Fruit fly (Drosophila melanogaster) whole organism, wandering third instar larva: ENCODE results near the gene CG33116.

Experiments
- Abd-B ChIP-seq: fragments of >200 bp; optimal IDR thresholded peaks from 2 replicates; lab custom pipeline; 2017; ENCODE audit warnings: missing biosample characterization, missing genetic modification characterization
- CG32264 ChIP-seq: fragments of 200-800 bp; sonication (Bioruptor generic); optimal IDR thresholded peaks from 2 replicates; lab custom pipeline; 2016; ENCODE audit warnings: missing biosample characterization, missing genetic modification characterization
- CG9705 ChIP-seq: fragments of 200-800 bp; sonication (Bioruptor generic); optimal IDR thresholded peaks from 2 replicates; lab custom pipeline; 2018; ENCODE audit warnings: missing biosample characterization, mild to moderate bottlenecking, missing genetic modification characterization
- CrebA ChIP-seq: fragments of 200-800 bp; sonication (Bioruptor generic); optimal IDR thresholded peaks from 2 replicates; lab custom pipeline; 2016; ENCODE audit warnings: missing biosample characterization, mild to moderate bottlenecking, missing genetic modification characterization, borderline replicate concordance
- Dfd ChIP-seq: fragments of >200 bp; optimal IDR thresholded peaks from 2 replicates; lab custom pipeline; 2017; ENCODE audit warnings: missing biosample characterization, missing genetic modification characterization
- Dif ChIP-seq: fragments of 200-275, 200-300 bp; sonication (Bioruptor generic); optimal IDR thresholded peaks from 2 replicates; lab custom pipeline; 2018; ENCODE audit warnings: missing biosample characterization, missing genetic modification characterization; ENCODE audit not compliant: partially characterized antibody
- GATAd ChIP-seq: sonication (Bioruptor generic); optimal IDR thresholded peaks from 2 replicates; lab custom pipeline; 2016; ENCODE audit warnings: missing biosample characterization, missing genetic modification characterization
- HLH106 ChIP-seq: fragments of 200-800 bp; optimal IDR thresholded peaks from 3 replicates; lab custom pipeline; 2019; ENCODE audit warnings: missing biosample characterization, mild to moderate bottlenecking, missing genetic modification characterization, moderate library complexity
- Hnf4 ChIP-seq: fragments of 200-800 bp; sonication (Bioruptor generic); optimal IDR thresholded peaks from 2 replicates; lab custom pipeline; 2016; ENCODE audit warnings: missing biosample characterization, mild to moderate bottlenecking, missing genetic modification characterization
- Hr78 ChIP-seq: fragments of >200 bp; optimal IDR thresholded peaks from 2 replicates; lab custom pipeline; 2017; ENCODE audit warnings: missing biosample characterization, missing genetic modification characterization
- Hr83 ChIP-seq: fragments of 200-300 bp; sonication (Bioruptor generic); optimal IDR thresholded peaks from 2 replicates; lab custom pipeline; 2016; ENCODE audit warnings: missing biosample characterization, mild to moderate bottlenecking, missing genetic modification characterization, moderate library complexity; ENCODE audit not compliant: poor library complexity, severe bottlenecking
- Jra ChIP-seq: sonication (Bioruptor generic); optimal IDR thresholded peaks from 2 replicates; lab custom pipeline; 2016; ENCODE audit warnings: missing biosample characterization, missing genetic modification characterization
- Mio ChIP-seq: sonication (Bioruptor generic); optimal IDR thresholded peaks from 2 replicates; lab custom pipeline; 2016; ENCODE audit warnings: missing biosample characterization, missing genetic modification characterization
- Myc ChIP-seq: fragments of >200 bp; optimal IDR thresholded peaks from 2 replicates; lab custom pipeline; 2017
- N ChIP-seq: fragments of >200 bp; optimal IDR thresholded peaks from 2 replicates; lab custom pipeline; 2018; ENCODE audit warnings: missing biosample characterization, missing external identifiers, missing genetic modification characterization
- OdsH ChIP-seq: fragments of 200-800 bp; sonication (Bioruptor generic); optimal IDR thresholded peaks from 2 replicates; lab custom pipeline; 2016; ENCODE audit warnings: missing biosample characterization, mild to moderate bottlenecking, missing genetic modification characterization
- Rel ChIP-seq, 2 experiments: fragments of 200-800 bp; sonication (Bioruptor generic) in 1 of 2; optimal IDR thresholded peaks; 2 replicates in 1 of 2; 3 replicates in 1 of 2; lab custom pipeline; 2016 to 2019; ENCODE audit warnings: mild to moderate bottlenecking in 2 of 2, missing biosample characterization in 2 of 2, missing genetic modification characterization in 2 of 2, moderate library complexity in 1 of 2
- Sp1 ChIP-seq: fragments of 200-800 bp; sonication (Bioruptor generic); optimal IDR thresholded peaks from 3 replicates; lab custom pipeline; 2019; ENCODE audit warnings: missing biosample characterization, mild to moderate bottlenecking, missing genetic modification characterization, moderate library complexity
- Vsx2 ChIP-seq: fragments of 200-300, 225-300 bp; sonication (Bioruptor generic); optimal IDR thresholded peaks from 2 replicates; lab custom pipeline; 2018; ENCODE audit warnings: missing biosample characterization, missing genetic modification characterization; ENCODE audit not compliant: partially characterized antibody
- br ChIP-seq: fragments of 200-800 bp; sonication (Bioruptor generic); optimal IDR thresholded peaks from 2 replicates; lab custom pipeline; 2016; ENCODE audit warnings: missing biosample characterization, missing genetic modification characterization
- brk ChIP-seq: fragments of 200-800 bp; sonication (Bioruptor generic); optimal IDR thresholded peaks from 2 replicates; lab custom pipeline; 2016; ENCODE audit warnings: missing biosample characterization, mild to moderate bottlenecking, missing genetic modification characterization
- dl ChIP-seq, 2 experiments: fragments of 175-275, 200-275 bp in 1 of 2; fragments of 200-275 bp in 1 of 2; sonication (Bioruptor generic); optimal IDR thresholded peaks; lab custom pipeline; 2018; ENCODE audit warnings: mild to moderate bottlenecking in 2 of 2, missing biosample characterization in 2 of 2, missing genetic modification characterization in 2 of 2, moderate library complexity in 2 of 2; ENCODE audit not compliant: partially characterized antibody in 2 of 2, insufficient read depth in 1 of 2
- dmrt93B ChIP-seq: fragments of 200-800 bp; sonication (Bioruptor generic); optimal IDR thresholded peaks from 2 replicates; lab custom pipeline; 2018; ENCODE audit warnings: missing biosample characterization, mild to moderate bottlenecking, missing genetic modification characterization
- dsf ChIP-seq: sonication (Bioruptor generic); optimal IDR thresholded peaks from 2 replicates; lab custom pipeline; 2016; ENCODE audit warnings: missing biosample characterization, missing genetic modification characterization, borderline replicate concordance
- ey ChIP-seq: fragments of 200-800 bp; sonication (Bioruptor generic); optimal IDR thresholded peaks from 2 replicates; lab custom pipeline; 2016; ENCODE audit warnings: missing biosample characterization, missing genetic modification characterization
- foxo ChIP-seq, 2 experiments: fragments of 200-800 bp; sonication (Bioruptor generic); optimal IDR thresholded peaks; 2 replicates in 1 of 2; 3 replicates in 1 of 2; lab custom pipeline; 2016 to 2017; ENCODE audit warnings: missing biosample characterization in 2 of 2, missing genetic modification characterization in 2 of 2
- fru ChIP-seq: fragments of 200-800 bp; sonication (Bioruptor generic); optimal IDR thresholded peaks from 3 replicates; lab custom pipeline; 2016; ENCODE audit warnings: missing biosample characterization, mild to moderate bottlenecking, missing genetic modification characterization
- h ChIP-seq: fragments of 200-800 bp; sonication (Bioruptor generic); optimal IDR thresholded peaks from 3 replicates; lab custom pipeline; 2016; ENCODE audit warnings: missing biosample characterization, mild to moderate bottlenecking, missing genetic modification characterization
- jim ChIP-seq: fragments of 175-275, 200-325 bp; sonication (Bioruptor generic); optimal IDR thresholded peaks from 2 replicates; lab custom pipeline; 2016; ENCODE audit warnings: missing biosample characterization, mild to moderate bottlenecking, missing genetic modification characterization
- lola ChIP-seq: fragments of >200 bp; optimal IDR thresholded peaks from 2 replicates; lab custom pipeline; 2017; ENCODE audit warnings: missing biosample characterization, missing genetic modification characterization
- pan ChIP-seq: fragments of >200 bp; optimal IDR thresholded peaks from 2 replicates; lab custom pipeline; 2017
- psq ChIP-seq: fragments of 200-800 bp; sonication (Bioruptor generic); optimal IDR thresholded peaks from 3 replicates; lab custom pipeline; 2017; ENCODE audit warnings: missing biosample characterization, mild to moderate bottlenecking, missing genetic modification characterization, moderate library complexity
- rgr ChIP-seq: fragments of 200-800 bp; sonication (Bioruptor generic); optimal IDR thresholded peaks from 3 replicates; lab custom pipeline; 2016; ENCODE audit warnings: missing biosample characterization, mild to moderate bottlenecking, missing genetic modification characterization
- sage ChIP-seq: fragments of 200-800 bp; sonication (Bioruptor generic); optimal IDR thresholded peaks from 2 replicates; lab custom pipeline; 2016; ENCODE audit warnings: missing biosample characterization, mild to moderate bottlenecking, missing genetic modification characterization
- sv ChIP-seq: fragments of 200-800 bp; sonication (Bioruptor generic); optimal IDR thresholded peaks from 3 replicates; lab custom pipeline; 2016; ENCODE audit warnings: missing biosample characterization, missing genetic modification characterization
- tai ChIP-seq: sonication (Bioruptor generic); optimal IDR thresholded peaks from 2 replicates; lab custom pipeline; 2016; ENCODE audit warnings: missing biosample characterization, missing genetic modification characterization
- usp ChIP-seq: fragments of >200 bp; optimal IDR thresholded peaks from 2 replicates; lab custom pipeline; 2017; ENCODE audit warnings: missing biosample characterization, missing genetic modification characterization
- woc ChIP-seq: sonication (Bioruptor generic); optimal IDR thresholded peaks from 2 replicates; lab custom pipeline; 2016; ENCODE audit warnings: missing biosample characterization, mild to moderate bottlenecking, missing genetic modification characterization

The CG33116 gene

dm6 chr2L:19528308-19528707, 5.0 kb upstream of the CG33116 start (continued):
- TF ChIP-seq Rel (GFP tag; optimal IDR thresholded peaks at IDR 0.05; lab: Kevin White, UChicago) (peak; percentile 80), Rel (tag; optimal IDR thresholded peaks at IDR 0.05; lab: Kevin White, UChicago) (no peak), h (peak; percentile 95), dsf (GFP tag; lab: Kevin White, UChicago) (peak; percentile 25)

DNA sequence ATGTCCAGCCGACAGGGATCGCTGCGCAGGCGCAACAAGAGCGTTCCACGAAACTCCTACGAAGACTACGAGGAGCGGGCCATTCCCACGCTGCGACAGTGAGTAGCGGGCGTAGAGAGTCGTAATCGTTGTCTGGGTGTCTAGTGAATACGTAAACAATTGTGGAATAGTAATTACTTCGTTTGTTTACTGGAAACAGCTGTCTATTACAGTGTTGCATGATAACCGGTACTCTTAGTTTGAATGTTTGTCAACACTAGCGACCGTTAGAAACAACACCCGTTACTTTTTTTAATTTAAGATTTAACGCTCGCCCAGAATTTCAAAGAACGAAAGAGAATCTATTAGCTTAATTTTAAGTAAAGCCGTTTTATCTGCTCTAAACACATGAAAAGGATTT, 3.2 kb upstream of the CG33116 start, which contains the start of gene CG10165:
Gene CG10165 (minus strand): TSS at position 214 of the 400 bp plus-strand sequence.
- TF ChIP-seq CG32264 (no peak), psq (no peak), h (peak; percentile 37), dl (GFP tag; optimal IDR thresholded peaks at IDR 0.05; lab: Kevin White, UChicago; ENCODE audit: insufficient read depth in 1 of 2, partially characterized antibody in 2 of 2) (no peak), Hr83 (GFP tag; lab: Kevin White, UChicago) (peak; percentile 26), fru (GFP tag; lab: Kevin White, UChicago) (peak; percentile 91), dsf (GFP tag; lab: Kevin White, UChicago) (no peak), br (GFP tag; lab: Kevin White, UChicago) (no peak), OdsH (GFP tag; lab: Kevin White, UChicago) (no peak)

dm6 chr2L:19535234-19535633, 2.0 kb downstream of the CG33116 start, which contains the start of gene CG31697:
CG31697 (plus strand) TSS chr2L:19535448.
- no peak for TF ChIP-seq sage (GFP tag; lab: Kevin White, UChicago)
- peak; percentile 86 for TF ChIP-seq h
- TF ChIP-seq, all 38 proteins: peak for 1

- TF ChIP-seq fru (GFP tag; lab: Kevin White, UChicago) (peak; percentile 91), Jra (peak; percentile 42), jim (GFP tag; lab: Kevin White, UChicago) (no peak), Vsx2 (no peak), GATAd (GFP tag; lab: Kevin White, UChicago) (no peak), Hr78 (GFP tag; lab: Kevin White, UChicago) (no peak), psq (peak; percentile 88), rgr (GFP tag; lab: Kevin White, UChicago) (peak; percentile 84), ey (peak; percentile 85), Myc (lab: Kevin White, UChicago) (no peak), tai (GFP tag; lab: Kevin White, UChicago) (no peak), CG32264 (peak; percentile 65), br (GFP tag; lab: Kevin White, UChicago) (peak; percentile 87), Hr83 (GFP tag; lab: Kevin White, UChicago) (peak; percentile 12), Sp1 (GFP tag; lab: Kevin White, UChicago) (peak; percentile 88), dsf (GFP tag; lab: Kevin White, UChicago) (peak; percentile 44), HLH106 (tag; lab: Kevin White, UChicago) (peak; percentile 87), sv (GFP tag; lab: Kevin White, UChicago) (no peak), OdsH (GFP tag; lab: Kevin White, UChicago) (peak; percentile 82), pan (lab: Kevin White, UChicago) (no peak), Mio (GFP tag; lab: Kevin White, UChicago) (no peak), dmrt93B (GFP tag; lab: Kevin White, UChicago) (peak; percentile 75), Dif (no peak), lola (no peak), dl (GFP tag; optimal IDR thresholded peaks at IDR 0.05; lab: Kevin White, UChicago; ENCODE audit: insufficient read depth in 1 of 2, partially characterized antibody in 2 of 2) (no peak), foxo (GFP tag; optimal IDR thresholded peaks at IDR 0.05; lab: Kevin White, UChicago) (peak in 1 of 2 experiments; percentile 90), CG9705 (GFP tag; lab: Kevin White, UChicago) (peak; percentile 73), CrebA (no peak), Hnf4 (GFP tag; lab: Kevin White, UChicago) (peak; percentile 80), h (peak; percentile 92), brk (GFP tag; lab: Kevin White, UChicago) (peak; percentile 20), Rel (GFP tag; optimal IDR thresholded peaks at IDR 0.05; lab: Kevin White, UChicago) (no peak), Rel (tag; optimal IDR thresholded peaks at IDR 0.05; lab: Kevin White, UChicago) (peak; percentile 58), sage (GFP tag; lab: Kevin White, UChicago) (peak; percentile 29), woc (peak; percentile 74), Abd-B (GFP tag; lab: Kevin White, UChicago) (no peak), usp (GFP tag; lab: Kevin White, UChicago) (no peak), N (GFP tag; lab: Kevin White, UChicago) (no peak), Dfd (no peak)
Observed at dm6 chr2L:19537779-19538456, 4.6 kb downstream of the CG33116 start, which contains the start of gene CG13082. CG13082 (plus strand) TSS chr2L:19538425.
